Worm (Caenorhabditis elegans) whole organism, young adult: ENCODE results near the gene ascc-1.

ENCODE experiments used
- ama-1 ChIP-seq, 3 experiments: fragments of 150-350 bp in 1 of 3; sonication (generic microtip) in 2 of 3; optimal IDR thresholded peaks; 2 replicates each; lab custom pipeline; 2014 to 2018; ENCODE audit warnings: missing biosample characterization in 2 of 3, missing genetic modification characterization in 2 of 3, missing genetic modification reagents in 2 of 3
- let-607 ChIP-seq, 2 experiments: fragments of 200-800 bp in 1 of 2; sonication (Bioruptor generic) in 1 of 2; sonication (generic microtip) in 1 of 2; optimal IDR thresholded peaks; 2 replicates each; lab custom pipeline; 2016 to 2018; ENCODE audit warnings: mild to moderate bottlenecking in 2 of 2, missing compliant biosample characterization in 2 of 2, missing genetic modification characterization in 2 of 2, moderate library complexity in 2 of 2, missing genotype in 1 of 2
- lsl-1 ChIP-seq: fragments of 200-800 bp; sonication (Bioruptor generic); optimal IDR thresholded peaks from 2 replicates; lab custom pipeline; 2018; ENCODE audit warnings: mild to moderate bottlenecking, missing genetic modification characterization, moderate library complexity, missing compliant biosample characterization

ce11 chrII:101176-101575 lies 43.7 kb downstream of the ascc-1 start:
- TF ChIP-seq let-607 (tag; optimal IDR thresholded peaks at IDR 0.05; lab: Kevin White, UChicago) (no peak), ama-1 (optimal IDR thresholded peaks at IDR 0.05; lab: Kevin White, UChicago) (no peak), ama-1 (GFP tag; optimal IDR thresholded peaks at IDR 0.05; lab: Kevin White, UChicago) (no peak), lsl-1 (GFP tag; lab: Kevin White, UChicago) (no peak)
